Fruit fly (Drosophila melanogaster): ENCODE results near the gene Deaf1.

DNA sequence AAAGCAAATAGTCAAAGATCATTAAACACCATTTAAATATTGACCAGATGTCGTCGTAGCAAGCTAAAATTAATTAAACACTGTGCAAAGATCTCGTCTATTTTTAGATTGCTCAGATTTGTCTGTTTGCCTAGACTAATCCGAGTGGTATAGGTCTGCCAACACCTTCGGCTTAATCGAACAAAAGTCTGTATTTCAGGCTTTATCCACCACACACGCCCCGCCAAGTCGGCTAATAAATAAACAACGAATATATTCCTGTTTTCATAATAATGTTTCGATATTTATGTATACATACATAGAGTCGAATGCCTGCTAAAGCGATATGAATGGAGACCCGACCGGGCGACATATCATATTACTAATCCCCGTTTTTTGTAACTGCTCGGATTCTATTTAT lies 39.4 kb upstream of the Deaf1 start:
- TF ChIP-seq CG3032 (tag; optimal IDR thresholded peaks at IDR 0.05) (no peak), fd59A (GFP tag; optimal IDR thresholded peaks at IDR 0.05) (no peak), CG1621 (tag; optimal IDR thresholded peaks at IDR 0.05) (no peak), CG34406 (GFP tag; optimal IDR thresholded peaks at IDR 0.05) (no peak)

Measured in whole organism, prepupa.